Fruit fly (Drosophila melanogaster): ENCODE results near the gene CG5909.

The CG5909 gene

dm6 chr3R:27167350-27167749 lies 6.4 kb downstream of the CG5909 start:
- no peak for TF ChIP-seq CG17801 (GFP tag; optimal IDR thresholded peaks at IDR 0.05; ENCODE audit: partially characterized antibody)

dm6 chr3R:27171153-27171552 lies 10.2 kb downstream of the CG5909 start:
- TF ChIP-seq CG17801 (GFP tag; optimal IDR thresholded peaks at IDR 0.05; ENCODE audit: partially characterized antibody), result no peak

dm6 chr3R:27175710-27176109 lies 14.8 kb downstream of the CG5909 start:
- TF ChIP-seq CG17801 (GFP tag; optimal IDR thresholded peaks at IDR 0.05; ENCODE audit: partially characterized antibody), result no peak

- TF ChIP-seq CG17801 (GFP tag; optimal IDR thresholded peaks at IDR 0.05; ENCODE audit: partially characterized antibody), result no peak
These were observed 16.6 kb downstream of the CG5909 start for dm6 chr3R:27177567-27177966.

dm6 chr3R:27178546-27179375 lies 17.8 kb downstream of the CG5909 start:
- TF ChIP-seq CG17801 (GFP tag; optimal IDR thresholded peaks at IDR 0.05; ENCODE audit: partially characterized antibody), result no peak

dm6 chr3R:27181074-27181473 lies 20.1 kb downstream of the CG5909 start:
- no peak for TF ChIP-seq CG17801 (GFP tag; optimal IDR thresholded peaks at IDR 0.05; ENCODE audit: partially characterized antibody)

dm6 chr3R:27185933-27186571 lies 25.1 kb downstream of the CG5909 start:
- TF ChIP-seq CG17801 (GFP tag; optimal IDR thresholded peaks at IDR 0.05; ENCODE audit: partially characterized antibody), result no peak

dm6 chr3R:27186849-27187248 lies 25.9 kb downstream of the CG5909 start:
- TF ChIP-seq CG17801 (GFP tag; optimal IDR thresholded peaks at IDR 0.05; ENCODE audit: partially characterized antibody), result no peak

dm6 chr3R:27193079-27193478 lies 32.1 kb downstream of the CG5909 start:
- no peak for TF ChIP-seq CG17801 (GFP tag; optimal IDR thresholded peaks at IDR 0.05; ENCODE audit: partially characterized antibody)

dm6 chr3R:27194106-27194505 lies 33.1 kb downstream of the CG5909 start, which contains the start of gene Ser:
Gene Ser, minus strand, starts transcription at chr3R:27194267.
- no peak for TF ChIP-seq CG17801 (GFP tag; optimal IDR thresholded peaks at IDR 0.05; ENCODE audit: partially characterized antibody)

- TF ChIP-seq CG17801 (GFP tag; optimal IDR thresholded peaks at IDR 0.05; ENCODE audit: partially characterized antibody), result no peak
These were observed 35.9 kb downstream of the CG5909 start for dm6 chr3R:27196866-27197265.

dm6 chr3R:27197581-27197980 lies 36.6 kb downstream of the CG5909 start:
- no peak for TF ChIP-seq CG17801 (GFP tag; optimal IDR thresholded peaks at IDR 0.05; ENCODE audit: partially characterized antibody)

dm6 chr3R:27198883-27199780 lies 38.2 kb downstream of the CG5909 start:
- no peak for TF ChIP-seq CG17801 (GFP tag; optimal IDR thresholded peaks at IDR 0.05; ENCODE audit: partially characterized antibody)

dm6 chr3R:27201538-27202281 lies 40.8 kb downstream of the CG5909 start:
- no peak for TF ChIP-seq CG17801 (GFP tag; optimal IDR thresholded peaks at IDR 0.05; ENCODE audit: partially characterized antibody)

dm6 chr3R:27202330-27202729 lies 41.4 kb downstream of the CG5909 start:
- no peak for TF ChIP-seq CG17801 (GFP tag; optimal IDR thresholded peaks at IDR 0.05; ENCODE audit: partially characterized antibody)
